Fruit fly (Drosophila melanogaster) whole organism, embryonic: ENCODE data around the gene Hexo2.
A peak's percentile ranks its signal among the peaks of the same experiment; 100 is the strongest.

Experiments
- ATbp ChIP-seq: fragments of 200-800 bp; sonication (Bioruptor generic); optimal IDR thresholded peaks from 2 replicates; lab custom pipeline; 2017; ENCODE audit warnings: missing biosample characterization, mild to moderate bottlenecking, missing genetic modification characterization, missing genetic modification reagents
- BtbVII ChIP-seq: fragments of 200-800 bp; sonication (Bioruptor generic); optimal IDR thresholded peaks from 3 replicates; lab custom pipeline; 2017; ENCODE audit warnings: missing biosample characterization, mild to moderate bottlenecking, missing genetic modification characterization
- CG10209 ChIP-seq: fragments of 200-800 bp; sonication (Bioruptor generic); optimal IDR thresholded peaks from 3 replicates; lab custom pipeline; 2017; ENCODE audit warnings: missing biosample characterization, mild to moderate bottlenecking, missing genetic modification characterization, missing genetic modification reagents
- CG10543 ChIP-seq: fragments of 200-800 bp; sonication (Bioruptor generic); optimal IDR thresholded peaks from 3 replicates; lab custom pipeline; 2017; ENCODE audit warnings: missing biosample characterization, mild to moderate bottlenecking, missing genetic modification characterization, moderate library complexity
- CG13624 ChIP-seq: fragments of 200-800 bp; sonication (Bioruptor generic); optimal IDR thresholded peaks from 2 replicates; lab custom pipeline; 2016; ENCODE audit warnings: missing biosample characterization, missing genetic modification characterization
- CG14441 ChIP-seq: fragments of 200-800 bp; sonication (Bioruptor generic); IDR thresholded peaks from 2 replicates; pipeline ENCODE4 v1.3.6; 2022; ENCODE audit warnings: missing biosample characterization, missing genetic modification characterization
- CG15696 ChIP-seq: fragments of 200-800 bp; sonication (Bioruptor generic); optimal IDR thresholded peaks from 2 replicates; lab custom pipeline; 2019; ENCODE audit warnings: missing biosample characterization, mild to moderate bottlenecking, missing genetic modification characterization, moderate library complexity
- CG16779 ChIP-seq: fragments of 200-800 bp; sonication (Bioruptor generic); IDR thresholded peaks from 2 replicates; pipeline ENCODE4 v1.3.6; 2022; ENCODE audit warnings: missing biosample characterization, missing genetic modification characterization
- CG2678 ChIP-seq: fragments of 200-800 bp; sonication (Bioruptor generic); optimal IDR thresholded peaks from 3 replicates; lab custom pipeline; 2019; ENCODE audit warnings: missing biosample characterization, mild to moderate bottlenecking, missing genetic modification characterization, moderate library complexity
- CG31388 ChIP-seq: fragments of 200-800 bp; sonication (Bioruptor generic); optimal IDR thresholded peaks from 2 replicates; lab custom pipeline; 2016; ENCODE audit warnings: missing biosample characterization, missing genetic modification characterization
- CG4282 ChIP-seq: fragments of 200-800 bp; sonication (Bioruptor generic); optimal IDR thresholded peaks from 2 replicates; lab custom pipeline; 2016; ENCODE audit warnings: missing biosample characterization, missing genetic modification characterization
- CG4730 ChIP-seq: fragments of 200-800 bp; sonication (Bioruptor generic); IDR thresholded peaks from 2 replicates; pipeline ENCODE4 v1.3.6; 2022; ENCODE audit warnings: missing biosample characterization, missing genetic modification characterization
- E2f2 ChIP-seq: fragments of 200-800 bp; sonication (Bioruptor generic); IDR thresholded peaks from 2 replicates; pipeline ENCODE4 v1.3.6; 2022; ENCODE audit warnings: missing biosample characterization, missing genetic modification characterization
- Eip74EF ChIP-seq, 2 experiments: fragments of 200-800 bp in 1 of 2; fragments of >200 bp in 1 of 2; sonication (Bioruptor generic) in 1 of 2; optimal IDR thresholded peaks; 2 replicates each; lab custom pipeline; 2017 to 2019; ENCODE audit warnings: missing biosample characterization in 2 of 2, missing genetic modification characterization in 2 of 2, mild to moderate bottlenecking in 1 of 2, moderate library complexity in 1 of 2
- Fer1 ChIP-seq: fragments of 200-800 bp; sonication (Bioruptor generic); optimal IDR thresholded peaks from 2 replicates; lab custom pipeline; 2017; ENCODE audit warnings: missing biosample characterization, mild to moderate bottlenecking, missing genetic modification characterization
- HLH3B ChIP-seq: fragments of 200-800 bp; sonication (Bioruptor generic); IDR thresholded peaks from 2 replicates; pipeline ENCODE4 v1.3.6; 2022; ENCODE audit warnings: missing biosample characterization, missing genetic modification characterization
- Hey ChIP-seq: fragments of 200-800 bp; sonication (Bioruptor generic); optimal IDR thresholded peaks from 3 replicates; lab custom pipeline; 2018; ENCODE audit warnings: missing biosample characterization, mild to moderate bottlenecking, missing genetic modification characterization
- HmgZ ChIP-seq: fragments of 200-800 bp; sonication (Bioruptor generic); optimal IDR thresholded peaks from 2 replicates; lab custom pipeline; 2018; ENCODE audit warnings: missing biosample characterization, mild to moderate bottlenecking, missing genetic modification characterization
- Mrtf ChIP-seq: fragments of 200-800 bp; sonication (Bioruptor generic); IDR thresholded peaks from 3 replicates; pipeline ENCODE4 v1.3.6; 2022; ENCODE audit warnings: missing biosample characterization, missing genetic modification characterization
- Nf-YB ChIP-seq: fragments of 200-800 bp; sonication (Bioruptor generic); optimal IDR thresholded peaks from 3 replicates; lab custom pipeline; 2019; ENCODE audit warnings: missing biosample characterization, mild to moderate bottlenecking, missing genetic modification characterization, moderate library complexity
- Ravus ChIP-seq: fragments of 200-800 bp; sonication (Bioruptor generic); IDR thresholded peaks from 2 replicates; pipeline ENCODE4 v1.3.6; 2022; ENCODE audit warnings: missing biosample characterization, missing genetic modification characterization
- Taf1 ChIP-seq: fragments of 200-800 bp; sonication (Bioruptor generic); IDR thresholded peaks from 2 replicates; pipeline ENCODE4 v1.3.6; 2022; ENCODE audit warnings: missing biosample characterization, missing genetic modification characterization
- Vsx1 ChIP-seq: fragments of 200-800 bp; sonication (Bioruptor generic); optimal IDR thresholded peaks from 2 replicates; lab custom pipeline; 2017; ENCODE audit warnings: missing biosample characterization, mild to moderate bottlenecking, missing genetic modification characterization, missing genetic modification reagents
- bbx ChIP-seq: fragments of 200-800 bp; sonication (Bioruptor generic); IDR thresholded peaks from 2 replicates; pipeline ENCODE4 v1.3.6; 2022; ENCODE audit warnings: missing biosample characterization, missing genetic modification characterization; ENCODE audit not compliant: partially characterized antibody
- chm ChIP-seq: fragments of 200-800 bp; sonication (Bioruptor generic); IDR thresholded peaks from 2 replicates; pipeline ENCODE4 v1.3.6; 2022; ENCODE audit warnings: missing biosample characterization, missing genetic modification characterization
- crol ChIP-seq: fragments of 200-800 bp; sonication (Bioruptor generic); IDR thresholded peaks from 2 replicates; pipeline ENCODE4 v1.3.6; 2022; ENCODE audit warnings: missing biosample characterization, missing genetic modification characterization
- crp ChIP-seq, 2 experiments: fragments of 200-800 bp; sonication (Bioruptor generic); optimal IDR thresholded peaks; 2 replicates in 1 of 2; 3 replicates in 1 of 2; lab custom pipeline; 2017; ENCODE audit warnings: missing biosample characterization in 2 of 2, missing genetic modification characterization in 2 of 2, mild to moderate bottlenecking in 1 of 2, moderate library complexity in 1 of 2
- dmrt99B ChIP-seq: fragments of 200-800 bp; sonication (Bioruptor generic); optimal IDR thresholded peaks from 2 replicates; lab custom pipeline; 2018; ENCODE audit warnings: missing biosample characterization, mild to moderate bottlenecking, missing genetic modification characterization, moderate library complexity
- dysf ChIP-seq: fragments of 200-800 bp; sonication (Bioruptor generic); IDR thresholded peaks from 3 replicates; pipeline ENCODE4 v1.3.6; 2022; ENCODE audit warnings: missing biosample characterization, missing genetic modification characterization
- eyg ChIP-seq: fragments of 200-800 bp; sonication (Bioruptor generic); optimal IDR thresholded peaks from 3 replicates; lab custom pipeline; 2016; ENCODE audit warnings: missing biosample characterization, missing genetic modification characterization
- gcm ChIP-seq: fragments of 200-800 bp; sonication (Bioruptor generic); optimal IDR thresholded peaks from 2 replicates; lab custom pipeline; 2019; ENCODE audit warnings: missing biosample characterization, mild to moderate bottlenecking, missing genetic modification characterization, moderate library complexity
- gsb-n ChIP-seq: fragments of 200-800 bp; sonication (Bioruptor generic); optimal IDR thresholded peaks from 3 replicates; lab custom pipeline; 2018; ENCODE audit warnings: missing biosample characterization, mild to moderate bottlenecking, missing genetic modification characterization
- oc ChIP-seq: fragments of 200-800 bp; sonication (Bioruptor generic); optimal IDR thresholded peaks from 2 replicates; lab custom pipeline; 2018; ENCODE audit warnings: missing biosample characterization, mild to moderate bottlenecking, missing genetic modification characterization, moderate library complexity
- pros ChIP-seq: fragments of 200-800 bp; sonication (Bioruptor generic); optimal IDR thresholded peaks from 3 replicates; lab custom pipeline; 2019; ENCODE audit warnings: missing biosample characterization, mild to moderate bottlenecking, missing genetic modification characterization, moderate library complexity
- ro ChIP-seq: fragments of 200-800 bp; sonication (Bioruptor generic); IDR thresholded peaks from 2 replicates; pipeline ENCODE4 v1.3.6; 2022; ENCODE audit warnings: missing biosample characterization, missing genetic modification characterization
- scrt ChIP-seq: fragments of 200-800 bp; sonication (Bioruptor generic); optimal IDR thresholded peaks from 2 replicates; lab custom pipeline; 2018; ENCODE audit warnings: missing biosample characterization, mild to moderate bottlenecking, missing genetic modification characterization, moderate library complexity
- sens ChIP-seq: fragments of 200-800 bp; sonication (Bioruptor generic); peaks from one replicate; lab custom pipeline; 2016; ENCODE audit warnings: missing biosample characterization, missing genetic modification characterization
- slp2 ChIP-seq: fragments of 200-800 bp; sonication (Bioruptor generic); optimal IDR thresholded peaks from 2 replicates; lab custom pipeline; 2016; ENCODE audit warnings: missing biosample characterization, missing genetic modification characterization
- sug ChIP-seq: fragments of 200-800 bp; optimal IDR thresholded peaks from 2 replicates; lab custom pipeline; 2019; ENCODE audit warnings: missing biosample characterization, mild to moderate bottlenecking, missing genetic modification characterization, moderate library complexity
- twi ChIP-seq: fragments of 200-800 bp; optimal IDR thresholded peaks from 2 replicates; lab custom pipeline; 2019; ENCODE audit warnings: missing biosample characterization, mild to moderate bottlenecking, missing genetic modification characterization, moderate library complexity
- zfh2 ChIP-seq: fragments of 200-800 bp; sonication (Bioruptor generic); optimal IDR thresholded peaks from 2 replicates; lab custom pipeline; 2016; ENCODE audit warnings: missing biosample characterization, missing genetic modification characterization

Gene Hexo2

dm6 chrX:8709234-8709843 lies at the start of gene Hexo2 (continued):
- TF ChIP-seq HLH3B (GFP tag; lab: Robert Waterston, UW): peak; percentile 97
- TF ChIP-seq Hey: peak; percentile 47
- TF ChIP-seq CG2678: peak; percentile 91
- TF ChIP-seq CG16779 (GFP tag; lab: Robert Waterston, UW): peak; percentile 88
- TF ChIP-seq CG13624 (GFP tag; lab: Kevin White, UChicago): peak; percentile 86
- TF ChIP-seq crp (GFP tag; optimal IDR thresholded peaks at IDR 0.05; lab: Kevin White, UChicago): peak in 1 of 2 experiments; percentile 57
- peak; percentile 85 for TF ChIP-seq gcm (GFP tag; lab: Kevin White, UChicago)
- peak; percentile 94 for TF ChIP-seq slp2 (GFP tag; lab: Kevin White, UChicago)
- TF ChIP-seq zfh2 (GFP tag; lab: Kevin White, UChicago): peak; percentile 62
- TF ChIP-seq CG4282 (GFP tag; lab: Kevin White, UChicago): peak; percentile 65
- peak in 1 of 2 experiments; percentile 87 for TF ChIP-seq Eip74EF (GFP tag; optimal IDR thresholded peaks at IDR 0.05; lab: Kevin White, UChicago)
- TF ChIP-seq bbx (GFP tag; lab: Robert Waterston, UW): no peak
- TF ChIP-seq CG14441 (GFP tag; lab: Robert Waterston, UW): peak; percentile 97
- peak; percentile 95 for TF ChIP-seq dysf (GFP tag; lab: Robert Waterston, UW)
- peak; percentile 67 for TF ChIP-seq Nf-YB
- TF ChIP-seq CG15696 (tag; lab: Kevin White, UChicago): peak; percentile 76
- TF ChIP-seq twi: peak; percentile 73
- peak; percentile 95 for TF ChIP-seq Mrtf (GFP tag; lab: Robert Waterston, UW)
- TF ChIP-seq eyg (GFP tag; lab: Kevin White, UChicago): peak; percentile 88
- TF ChIP-seq Ravus: peak; percentile 85
- peak; percentile 97 for TF ChIP-seq ATbp (GFP tag; lab: Kevin White, UChicago)
- TF ChIP-seq Fer1 (GFP tag; lab: Kevin White, UChicago): peak; percentile 85
- peak; percentile 30 for TF ChIP-seq CG10543 (GFP tag; lab: Kevin White, UChicago)
- TF ChIP-seq HmgZ (tag; lab: Kevin White, UChicago): peak; percentile 69
- peak; percentile 92 for TF ChIP-seq CG4730 (GFP tag; lab: Robert Waterston, UW)
- peak; percentile 73; the same call in 1 of the 2 replicates for TF ChIP-seq Taf1
- peak; percentile 97 for TF ChIP-seq chm (GFP tag; lab: Robert Waterston, UW)
- TF ChIP-seq scrt (GFP tag; lab: Kevin White, UChicago): peak; percentile 71
- TF ChIP-seq dmrt99B (tag; lab: Kevin White, UChicago): peak; percentile 96
- TF ChIP-seq CG10209 (GFP tag; lab: Kevin White, UChicago): peak; percentile 91
- TF ChIP-seq CG31388 (GFP tag; lab: Kevin White, UChicago): peak; percentile 92
- TF ChIP-seq E2f2 (GFP tag; lab: Robert Waterston, UW): peak; percentile 74
- TF ChIP-seq Vsx1 (GFP tag; lab: Kevin White, UChicago): peak; percentile 67
- TF ChIP-seq BtbVII (GFP tag; lab: Kevin White, UChicago): peak; percentile 77
- peak; percentile 88 for TF ChIP-seq ro (GFP tag; lab: Robert Waterston, UW)

- peak; percentile 93 for TF ChIP-seq oc (tag; lab: Kevin White, UChicago)
- peak; percentile 39 for TF ChIP-seq sens (GFP tag; lab: Kevin White, UChicago)
- TF ChIP-seq pros: peak; percentile 90
- TF ChIP-seq crol (GFP tag; lab: Robert Waterston, UW): peak; percentile 89
- TF ChIP-seq sug (tag; lab: Kevin White, UChicago): no peak
- TF ChIP-seq gsb-n (tag; lab: Kevin White, UChicago): peak; percentile 12
Measured at dm6 chrX:8660354-8660753, 49.1 kb upstream of the Hexo2 start.
